Worm (Caenorhabditis elegans) whole organism, young adult: ENCODE data around the gene ant-1.4.

ENCODE experiments used
- B0019.2 ChIP-seq: fragments of 200-800 bp; sonication (Bioruptor generic); conservative IDR thresholded peaks from 2 replicates; pipeline ENCODE4 v1.3.6; 2022; ENCODE audit warnings: missing genetic modification reagents, missing genetic modification characterization, missing compliant biosample characterization
- B0336.3 ChIP-seq: fragments of 200-800 bp; sonication (Bioruptor generic); IDR thresholded peaks from 2 replicates; pipeline ENCODE4 v1.3.6; 2022; ENCODE audit warnings: missing genetic modification characterization, missing compliant biosample characterization
- F22D6.2 ChIP-seq: sonication (generic microtip); optimal IDR thresholded peaks from 2 replicates; lab custom pipeline; 2016; ENCODE audit warnings: mild to moderate bottlenecking, missing genetic modification characterization, missing compliant biosample characterization
- F33H1.4 ChIP-seq: fragments of 200-800 bp; sonication (Bioruptor generic); IDR thresholded peaks from 2 replicates; pipeline ENCODE4 v1.3.6; 2022; ENCODE audit warnings: missing genetic modification reagents, missing genetic modification characterization, missing compliant biosample characterization
- F37B4.10 ChIP-seq: fragments of 200-800 bp; sonication (Bioruptor generic); IDR thresholded peaks from 2 replicates; pipeline ENCODE4 v1.3.6; 2022; ENCODE audit warnings: missing genetic modification characterization, missing compliant biosample characterization
- F49E8.2 ChIP-seq: sonication (generic microtip); optimal IDR thresholded peaks from 3 replicates; lab custom pipeline; 2017; ENCODE audit warnings: missing genetic modification characterization, mild to moderate bottlenecking, missing compliant biosample characterization, antibody characterized with exemption, moderate library complexity; ENCODE audit not compliant: insufficient read depth
- T07F8.4 ChIP-seq: sonication (generic microtip); optimal IDR thresholded peaks from 2 replicates; lab custom pipeline; 2016; ENCODE audit warnings: mild to moderate bottlenecking, missing genetic modification characterization, moderate library complexity, missing compliant biosample characterization
- T26A5.8 ChIP-seq: sonication (generic microtip); optimal IDR thresholded peaks from 2 replicates; lab custom pipeline; 2016; ENCODE audit warnings: missing genetic modification characterization, missing compliant biosample characterization
- Y95B8A.8 ChIP-seq: fragments of 200-800 bp; sonication (Bioruptor generic); IDR thresholded peaks from 2 replicates; pipeline ENCODE4 v1.3.6; 2022; ENCODE audit warnings: missing genetic modification reagents, missing genetic modification characterization, missing compliant biosample characterization
- ZK185.1 ChIP-seq: sonication (generic microtip); optimal IDR thresholded peaks from 2 replicates; lab custom pipeline; 2016; ENCODE audit warnings: mild to moderate bottlenecking, missing genetic modification characterization, missing compliant biosample characterization; ENCODE audit not compliant: poor library complexity, severe bottlenecking
- ama-1 ChIP-seq, 3 experiments: fragments of 150-350 bp in 1 of 3; sonication (generic microtip) in 2 of 3; optimal IDR thresholded peaks; 2 replicates each; lab custom pipeline; 2014 to 2018; ENCODE audit warnings: missing biosample characterization in 2 of 3, missing genetic modification characterization in 2 of 3, missing genetic modification reagents in 2 of 3
- aptf-2 ChIP-seq: fragments of 200-800 bp; sonication (Bioruptor generic); conservative IDR thresholded peaks from 2 replicates; pipeline ENCODE4 v1.3.6; 2022; ENCODE audit warnings: missing genetic modification reagents, missing genetic modification characterization, missing compliant biosample characterization
- atf-7 ChIP-seq: sonication (generic microtip); optimal IDR thresholded peaks from 2 replicates; lab custom pipeline; 2017; ENCODE audit warnings: mild to moderate bottlenecking, missing genetic modification characterization, missing compliant biosample characterization
- athp-1 ChIP-seq: sonication (generic microtip); optimal IDR thresholded peaks from 2 replicates; lab custom pipeline; 2017; ENCODE audit warnings: mild to moderate bottlenecking, missing genetic modification characterization, missing compliant biosample characterization
- attf-6 ChIP-seq: fragments of 200-800 bp; sonication (Bioruptor generic); IDR thresholded peaks from 2 replicates; pipeline ENCODE4 v1.3.6; 2022; ENCODE audit warnings: missing genetic modification reagents, missing genetic modification characterization, missing compliant biosample characterization
- bed-2 ChIP-seq: fragments of 200-800 bp; sonication (Bioruptor generic); IDR thresholded peaks from 2 replicates; pipeline ENCODE4 v1.3.6; 2022; ENCODE audit warnings: missing genetic modification reagents, missing genetic modification characterization, missing compliant biosample characterization
- cebp-2 ChIP-seq: fragments of 200-800 bp; sonication (Bioruptor generic); IDR thresholded peaks from 2 replicates; pipeline ENCODE4 v1.3.6; 2022; ENCODE audit warnings: missing genetic modification characterization, missing compliant biosample characterization
- ceh-27 ChIP-seq: fragments of 200-800 bp; sonication (Bioruptor generic); optimal IDR thresholded peaks from 2 replicates; lab custom pipeline; 2018; ENCODE audit warnings: mild to moderate bottlenecking, missing genetic modification characterization, moderate library complexity, missing compliant biosample characterization
- ceh-40 ChIP-seq: fragments of 200-800 bp; sonication (Bioruptor generic); IDR thresholded peaks from 2 replicates; pipeline ENCODE4 v1.3.6; 2022; ENCODE audit warnings: missing genetic modification characterization, missing compliant biosample characterization
- ceh-91 ChIP-seq: fragments of 200-800 bp; sonication (Bioruptor generic); IDR thresholded peaks from 2 replicates; pipeline ENCODE4 v1.3.6; 2022; ENCODE audit warnings: missing genetic modification reagents, missing genetic modification characterization, missing compliant biosample characterization
- chd-7 ChIP-seq: sonication (generic microtip); optimal IDR thresholded peaks from 2 replicates; lab custom pipeline; 2016; ENCODE audit warnings: mild to moderate bottlenecking, missing genetic modification characterization, moderate library complexity, missing compliant biosample characterization
- die-1 ChIP-seq: sonication (generic microtip); optimal IDR thresholded peaks from 2 replicates; lab custom pipeline; 2016; ENCODE audit warnings: missing genotype, mild to moderate bottlenecking, missing genetic modification characterization, missing compliant biosample characterization
- dpl-1 ChIP-seq: fragments of 150-350 bp; optimal IDR thresholded peaks from 2 replicates; lab custom pipeline; 2014; ENCODE audit warnings: missing biosample characterization, missing genetic modification reagents, missing genetic modification characterization
- efl-1 ChIP-seq: fragments of 150-350 bp; optimal IDR thresholded peaks from 2 replicates; lab custom pipeline; 2014; ENCODE audit warnings: missing biosample characterization, missing genetic modification reagents, missing genetic modification characterization
- egl-18 ChIP-seq: fragments of 200-800 bp; sonication (Bioruptor generic); IDR thresholded peaks from 2 replicates; pipeline ENCODE4 v1.3.6; 2022; ENCODE audit warnings: missing genetic modification reagents, missing genetic modification characterization, missing compliant biosample characterization
- egl-44 ChIP-seq: fragments of 200-800 bp; sonication (Bioruptor generic); IDR thresholded peaks from 2 replicates; pipeline ENCODE4 v1.3.6; 2022; ENCODE audit warnings: missing genetic modification reagents, missing genetic modification characterization, missing compliant biosample characterization
- ekl-4 ChIP-seq: fragments of 200-800 bp; sonication (Bioruptor generic); IDR thresholded peaks from 2 replicates; pipeline ENCODE4 v1.3.6; 2022; ENCODE audit warnings: missing genetic modification reagents, missing genetic modification characterization, missing compliant biosample characterization
- fkh-3 ChIP-seq: sonication (generic microtip); optimal IDR thresholded peaks from 2 replicates; lab custom pipeline; 2016; ENCODE audit warnings: mild to moderate bottlenecking, missing genetic modification characterization, missing compliant biosample characterization
- him-1 ChIP-seq: sonication (generic microtip); optimal IDR thresholded peaks from 2 replicates; lab custom pipeline; 2016; ENCODE audit warnings: missing genotype, missing genetic modification reagents, missing genetic modification characterization, missing compliant biosample characterization
- hlh-26 ChIP-seq: fragments of 200-800 bp; sonication (Bioruptor generic); conservative IDR thresholded peaks from 2 replicates; pipeline ENCODE4 v1.3.6; 2022; ENCODE audit warnings: missing genetic modification reagents, missing genetic modification characterization, missing compliant biosample characterization
- hmg-20 ChIP-seq: fragments of 200-800 bp; sonication (Bioruptor generic); IDR thresholded peaks from 2 replicates; pipeline ENCODE4 v1.3.6; 2022; ENCODE audit warnings: missing genetic modification reagents, missing genetic modification characterization, missing compliant biosample characterization
- hsf-1 ChIP-seq: fragments of 200-800 bp; sonication (Bioruptor generic); IDR thresholded peaks from 2 replicates; pipeline ENCODE4 v1.3.6; 2022; ENCODE audit warnings: missing genetic modification reagents, missing genetic modification characterization, missing compliant biosample characterization
- lir-1 ChIP-seq: fragments of 200-800 bp; sonication (Bioruptor generic); conservative IDR thresholded peaks from 2 replicates; pipeline ENCODE4 v1.3.6; 2022; ENCODE audit warnings: missing genetic modification reagents, missing genetic modification characterization, missing compliant biosample characterization
- lsl-1 ChIP-seq: fragments of 200-800 bp; sonication (Bioruptor generic); optimal IDR thresholded peaks from 2 replicates; lab custom pipeline; 2018; ENCODE audit warnings: mild to moderate bottlenecking, missing genetic modification characterization, moderate library complexity, missing compliant biosample characterization
- lsy-27 ChIP-seq: sonication (generic microtip); optimal IDR thresholded peaks from 2 replicates; lab custom pipeline; 2017; ENCODE audit warnings: missing genetic modification characterization, mild to moderate bottlenecking, missing compliant biosample characterization, antibody characterized with exemption, missing genotype, borderline replicate concordance; ENCODE audit not compliant: insufficient read depth
- madf-6 ChIP-seq: fragments of 200-800 bp; sonication (Bioruptor generic); IDR thresholded peaks from 2 replicates; pipeline ENCODE4 v1.3.6; 2022; ENCODE audit warnings: missing genetic modification reagents, missing genetic modification characterization, missing compliant biosample characterization
- madf-8 ChIP-seq: fragments of 200-800 bp; sonication (Bioruptor generic); conservative IDR thresholded peaks from 2 replicates; pipeline ENCODE4 v1.3.6; 2022; ENCODE audit warnings: missing genetic modification reagents, missing genetic modification characterization, missing compliant biosample characterization
- mcd-1 ChIP-seq: fragments of 200-800 bp; sonication (Bioruptor generic); IDR thresholded peaks from 2 replicates; pipeline ENCODE4 v1.3.6; 2022; ENCODE audit warnings: missing genetic modification reagents, missing genetic modification characterization, missing compliant biosample characterization
- nfya-1 ChIP-seq: sonication (generic microtip); optimal IDR thresholded peaks from 2 replicates; lab custom pipeline; 2017; ENCODE audit warnings: antibody characterized with exemption, missing compliant biosample characterization, missing genetic modification characterization, borderline replicate concordance; ENCODE audit not compliant: insufficient read depth
- nhr-120 ChIP-seq: fragments of 200-800 bp; sonication (Bioruptor generic); IDR thresholded peaks from 2 replicates; pipeline ENCODE4 v1.3.6; 2022; ENCODE audit warnings: missing genetic modification characterization, missing compliant biosample characterization
- nhr-90 ChIP-seq: sonication (generic microtip); optimal IDR thresholded peaks from 2 replicates; lab custom pipeline; 2016; ENCODE audit warnings: missing genotype, mild to moderate bottlenecking, missing genetic modification characterization, missing compliant biosample characterization
- pbrm-1 ChIP-seq: fragments of 200-800 bp; sonication (Bioruptor generic); IDR thresholded peaks from 2 replicates; pipeline ENCODE4 v1.3.6; 2022; ENCODE audit warnings: missing genetic modification reagents, missing genetic modification characterization, missing compliant biosample characterization
- pha-4 ChIP-seq: fragments of 150-350 bp; sonication (generic microtip); optimal IDR thresholded peaks from 2 replicates; lab custom pipeline; 2014; ENCODE audit warnings: missing biosample characterization, missing genetic modification reagents, missing genetic modification characterization
- rec-8 ChIP-seq, 2 experiments: sonication (generic microtip); optimal IDR thresholded peaks; 2 replicates each; lab custom pipeline; 2016; ENCODE audit warnings: mild to moderate bottlenecking in 2 of 2, missing genetic modification characterization in 2 of 2, missing genetic modification reagents in 2 of 2, missing genotype in 2 of 2, missing biosample characterization in 1 of 2, missing compliant biosample characterization in 1 of 2, moderate library complexity in 1 of 2
- rpc-1 ChIP-seq, 2 experiments: fragments of 150-350 bp in 1 of 2; sonication (generic microtip) in 1 of 2; optimal IDR thresholded peaks; 2 replicates each; lab custom pipeline; 2014 to 2018; ENCODE audit warnings: missing biosample characterization in 1 of 2, missing genetic modification characterization in 1 of 2, missing genetic modification reagents in 1 of 2, missing genotype in 1 of 2
- sdz-38 ChIP-seq: sonication (generic microtip); optimal IDR thresholded peaks from 2 replicates; lab custom pipeline; 2016; ENCODE audit warnings: missing genotype, missing genetic modification characterization, missing compliant biosample characterization
- zim-3 ChIP-seq: sonication (generic microtip); optimal IDR thresholded peaks from 2 replicates; lab custom pipeline; 2017; ENCODE audit warnings: mild to moderate bottlenecking, missing genetic modification characterization, moderate library complexity, missing compliant biosample characterization
- ztf-22 ChIP-seq: fragments of 200-800 bp; sonication (Bioruptor generic); optimal IDR thresholded peaks from 2 replicates; lab custom pipeline; 2018; ENCODE audit warnings: mild to moderate bottlenecking, missing genetic modification characterization, moderate library complexity, missing compliant biosample characterization

ant-1.4 gene

DNA sequence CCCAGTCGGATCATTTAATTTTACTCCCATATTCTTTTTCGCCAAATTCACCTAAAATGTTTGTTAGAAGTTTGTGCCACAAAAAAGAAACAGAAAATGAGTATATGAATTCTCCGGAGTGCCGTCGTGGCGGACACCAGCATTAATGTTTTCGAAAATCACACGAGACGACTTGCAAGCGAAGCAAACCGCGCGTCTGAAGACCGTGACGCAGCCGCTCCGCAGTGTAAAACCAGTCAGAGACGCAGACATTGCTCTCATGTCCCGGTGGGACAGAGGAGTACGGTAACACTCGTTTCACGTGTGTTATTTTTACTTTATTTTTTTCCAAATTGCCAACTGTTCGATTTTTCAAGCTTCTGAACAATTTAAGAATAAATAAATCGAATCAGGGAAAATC, 27.4 kb downstream of the ant-1.4 start, which contains the start of the genes T26A8.4 and pdtf-1 (continued):
- TF ChIP-seq hlh-26, result no peak
- peak; percentile 95 for TF ChIP-seq pbrm-1 (GFP tag; lab: Robert Waterston, UW)
- peak; percentile 23 for TF ChIP-seq ztf-22 (GFP tag; lab: Kevin White, UChicago)
- peak; percentile 97 for TF ChIP-seq ceh-27 (GFP tag; lab: Kevin White, UChicago)
- TF ChIP-seq F49E8.2 (tag; lab: Kevin White, UChicago), result peak; percentile 91
- TF ChIP-seq ceh-40 (GFP tag; lab: Robert Waterston, UW), result no peak
- peak; percentile 83 for TF ChIP-seq mcd-1
- peak; percentile 60 for TF ChIP-seq dpl-1 (GFP tag; lab: Kevin White, UChicago)
- TF ChIP-seq F22D6.2, result no peak
- peak; percentile 65; the same call in 1 of the 2 replicates for TF ChIP-seq B0336.3 (GFP tag; lab: Robert Waterston, UW)
- peak; percentile 70 for TF ChIP-seq hsf-1
- TF ChIP-seq madf-8 (GFP tag; lab: Robert Waterston, UW), result peak; percentile 54
- TF ChIP-seq fkh-3 (tag; lab: Kevin White, UChicago), result no peak
- no peak; the same call in 1 of the 2 replicates for TF ChIP-seq attf-6 (GFP tag; lab: Robert Waterston, UW)
- no peak for TF ChIP-seq T26A5.8 (tag; lab: Kevin White, UChicago)
- TF ChIP-seq rec-8 (tag; optimal IDR thresholded peaks at IDR 0.05; lab: Kevin White, UChicago), result no peak
- no peak for TF ChIP-seq lsy-27 (tag; lab: Kevin White, UChicago)
- TF ChIP-seq die-1 (tag; lab: Kevin White, UChicago), result no peak
- peak; percentile 65 for TF ChIP-seq B0019.2 (GFP tag; lab: Robert Waterston, UW)
- TF ChIP-seq egl-18 (GFP tag; lab: Robert Waterston, UW), result no peak
- peak; percentile 68 for TF ChIP-seq ama-1 (optimal IDR thresholded peaks at IDR 0.05; lab: Kevin White, UChicago)
- no peak for TF ChIP-seq ama-1 (GFP tag; optimal IDR thresholded peaks at IDR 0.05; lab: Kevin White, UChicago)
- TF ChIP-seq athp-1, result no peak
- TF ChIP-seq lir-1 (GFP tag; lab: Robert Waterston, UW), result peak; percentile 86
- TF ChIP-seq lsl-1 (GFP tag; lab: Kevin White, UChicago), result peak; percentile 96
- no peak for TF ChIP-seq sdz-38 (tag; lab: Kevin White, UChicago)
- no peak for TF ChIP-seq T07F8.4
- TF ChIP-seq efl-1, result peak; percentile 60
- peak; percentile 68; the same call in 1 of the 2 replicates for TF ChIP-seq Y95B8A.8 (GFP tag; lab: Robert Waterston, UW)
- peak; percentile 15 for TF ChIP-seq rpc-1 (optimal IDR thresholded peaks at IDR 0.05; lab: Kevin White, UChicago)
- no peak for TF ChIP-seq rpc-1 (tag; optimal IDR thresholded peaks at IDR 0.05; lab: Kevin White, UChicago)
- peak; percentile 84 for TF ChIP-seq madf-6 (GFP tag; lab: Robert Waterston, UW)
- peak; percentile 41 for TF ChIP-seq chd-7 (tag; lab: Kevin White, UChicago)
- peak; percentile 80 for TF ChIP-seq egl-44 (GFP tag; lab: Robert Waterston, UW)
- peak; percentile 9 for TF ChIP-seq zim-3 (tag; lab: Kevin White, UChicago)
- TF ChIP-seq nhr-120 (GFP tag; lab: Robert Waterston, UW), result no peak
- no peak for TF ChIP-seq cebp-2 (GFP tag; lab: Robert Waterston, UW)
- no peak for TF ChIP-seq nfya-1 (tag; lab: Kevin White, UChicago)
- TF ChIP-seq ekl-4 (GFP tag; lab: Robert Waterston, UW), result peak; percentile 92
- no peak for TF ChIP-seq nhr-90 (tag; lab: Kevin White, UChicago)
- TF ChIP-seq bed-2, result no peak
- TF ChIP-seq ceh-91 (GFP tag; lab: Robert Waterston, UW), result peak; percentile 89
- TF ChIP-seq F33H1.4 (GFP tag; lab: Robert Waterston, UW), result peak; percentile 97
- no peak for TF ChIP-seq F37B4.10 (GFP tag; lab: Robert Waterston, UW)
- TF ChIP-seq atf-7 (tag; lab: Kevin White, UChicago), result peak; percentile 26
- no peak for TF ChIP-seq aptf-2 (GFP tag; lab: Robert Waterston, UW)
- TF ChIP-seq ZK185.1 (tag; lab: Kevin White, UChicago), result peak; percentile 89
- peak; percentile 50 for TF ChIP-seq pha-4 (tag; lab: Kevin White, UChicago)
- TF ChIP-seq him-1 (tag; lab: Kevin White, UChicago), result no peak
- no peak for TF ChIP-seq hmg-20 (GFP tag; lab: Robert Waterston, UW)
